Fruit fly (Drosophila melanogaster) whole organism, embryonic: Measurements from ENCODE around the gene ClC-c.
A peak's percentile ranks its signal among the peaks of the same experiment; 100 is the strongest.

Experiments used
- Antp ChIP-seq: fragments of 200-800 bp; sonication (Bioruptor generic); optimal IDR thresholded peaks from 3 replicates; lab custom pipeline; 2016; ENCODE audit warnings: missing biosample characterization, missing genetic modification characterization
- Awh ChIP-seq: fragments of 200-800 bp; sonication (Bioruptor generic); IDR thresholded peaks from 2 replicates; pipeline ENCODE4, ENCODE4 v1.3.6; 2022; ENCODE audit warnings: missing biosample characterization, missing genetic modification characterization
- CG1024 ChIP-seq: fragments of 200-800 bp; sonication (Bioruptor generic); IDR thresholded peaks from 2 replicates; pipeline ENCODE4 v1.3.6; 2022; ENCODE audit warnings: missing biosample characterization, missing genetic modification characterization
- CG12236 ChIP-seq: fragments of 200-800 bp; sonication (Bioruptor generic); optimal IDR thresholded peaks from 2 replicates; lab custom pipeline; 2016; ENCODE audit warnings: missing biosample characterization, missing genetic modification characterization
- CG12744 ChIP-seq: fragments of 200-800 bp; sonication (Bioruptor generic); optimal IDR thresholded peaks from 2 replicates; lab custom pipeline; 2016; ENCODE audit warnings: missing biosample characterization, missing genetic modification characterization
- CG13123 ChIP-seq: fragments of 200-800 bp; sonication (Bioruptor generic); optimal IDR thresholded peaks from 2 replicates; lab custom pipeline; 2016; ENCODE audit warnings: missing biosample characterization, missing genetic modification characterization
- CG13424 ChIP-seq: fragments of 200-800 bp; sonication (Bioruptor generic); optimal IDR thresholded peaks from 2 replicates; lab custom pipeline; 2019; ENCODE audit warnings: missing biosample characterization, mild to moderate bottlenecking, missing genetic modification characterization, moderate library complexity
- CG15514 ChIP-seq: fragments of 200-800 bp; sonication (Bioruptor generic); optimal IDR thresholded peaks from 3 replicates; lab custom pipeline; 2017; ENCODE audit warnings: missing biosample characterization, missing genetic modification characterization, mild to moderate bottlenecking, moderate library complexity, missing genetic modification reagents
- CG16779 ChIP-seq: fragments of 200-800 bp; sonication (Bioruptor generic); IDR thresholded peaks from 2 replicates; pipeline ENCODE4 v1.3.6; 2022; ENCODE audit warnings: missing biosample characterization, missing genetic modification characterization
- CG17385 ChIP-seq: fragments of 200-800 bp; sonication (Bioruptor generic); optimal IDR thresholded peaks from 3 replicates; lab custom pipeline; 2018; ENCODE audit warnings: missing biosample characterization, mild to moderate bottlenecking, missing genetic modification characterization
- CG17829 ChIP-seq: fragments of 200-800 bp; optimal IDR thresholded peaks from 2 replicates; lab custom pipeline; 2019; ENCODE audit warnings: missing biosample characterization, mild to moderate bottlenecking, missing genetic modification characterization, moderate library complexity
- CG18599 ChIP-seq: fragments of 200-800 bp; sonication (Bioruptor generic); optimal IDR thresholded peaks from 3 replicates; lab custom pipeline; 2017; ENCODE audit warnings: missing biosample characterization, missing genetic modification characterization, mild to moderate bottlenecking, moderate library complexity, missing genetic modification reagents
- CG18764 ChIP-seq: fragments of 200-800 bp; sonication (Bioruptor generic); optimal IDR thresholded peaks from 3 replicates; lab custom pipeline; 2016; ENCODE audit warnings: missing biosample characterization, missing genetic modification characterization
- CG30403 ChIP-seq: fragments of 200-800 bp; sonication (Bioruptor generic); optimal IDR thresholded peaks from 3 replicates; lab custom pipeline; 2016; ENCODE audit warnings: missing biosample characterization, missing genetic modification characterization
- CG30431 ChIP-seq: fragments of 200-800 bp; sonication (Bioruptor generic); optimal IDR thresholded peaks from 2 replicates; lab custom pipeline; 2017; ENCODE audit warnings: missing biosample characterization, missing genetic modification characterization
- CG31224 ChIP-seq: fragments of 200-800 bp; sonication (Bioruptor generic); IDR thresholded peaks from 2 replicates; pipeline ENCODE4 v1.3.6; 2022; ENCODE audit warnings: missing biosample characterization, missing genetic modification characterization
- CG32532 ChIP-seq: fragments of 200-800 bp; sonication (Bioruptor generic); IDR thresholded peaks from 2 replicates; pipeline ENCODE4 v1.3.6; 2022; ENCODE audit warnings: missing biosample characterization, missing genetic modification characterization
- CG4360 ChIP-seq: fragments of 200-800 bp; sonication (Bioruptor generic); IDR thresholded peaks from 2 replicates; pipeline ENCODE4 v1.3.6; 2022; ENCODE audit warnings: missing biosample characterization, missing genetic modification characterization
- CG7372 ChIP-seq: fragments of 200-800 bp; sonication (Bioruptor generic); IDR thresholded peaks from 2 replicates; pipeline ENCODE4 v1.3.6; 2022; ENCODE audit warnings: missing biosample characterization, missing genetic modification characterization
- CG7786 ChIP-seq: fragments of 200-800 bp; sonication (Bioruptor generic); optimal IDR thresholded peaks from 2 replicates; lab custom pipeline; 2016; ENCODE audit warnings: missing biosample characterization, missing genetic modification characterization
- CG7928 ChIP-seq: fragments of 200-800 bp; sonication (Bioruptor generic); optimal IDR thresholded peaks from 2 replicates; lab custom pipeline; 2017; ENCODE audit warnings: missing biosample characterization, mild to moderate bottlenecking, missing genetic modification characterization
- CG7987 ChIP-seq: fragments of 200-800 bp; sonication (Bioruptor generic); optimal IDR thresholded peaks from 2 replicates; lab custom pipeline; 2018; ENCODE audit warnings: missing biosample characterization, mild to moderate bottlenecking, missing genetic modification characterization, moderate library complexity
- CG8281 ChIP-seq: fragments of 200-800 bp; sonication (Bioruptor generic); optimal IDR thresholded peaks from 2 replicates; lab custom pipeline; 2018; ENCODE audit warnings: missing biosample characterization, mild to moderate bottlenecking, missing genetic modification characterization, moderate library complexity
- CG8359 ChIP-seq: fragments of 200-800 bp; sonication (Bioruptor generic); optimal IDR thresholded peaks from 2 replicates; lab custom pipeline; 2017; ENCODE audit warnings: missing biosample characterization, mild to moderate bottlenecking, missing genetic modification characterization, borderline replicate concordance
- CG9817 ChIP-seq: fragments of 200-800 bp; sonication (Bioruptor generic); optimal IDR thresholded peaks from 2 replicates; lab custom pipeline; 2018; ENCODE audit warnings: missing biosample characterization, mild to moderate bottlenecking, missing genetic modification characterization, moderate library complexity
- D19B ChIP-seq: fragments of 200-800 bp; sonication (Bioruptor generic); optimal IDR thresholded peaks from 2 replicates; lab custom pipeline; 2017; ENCODE audit warnings: missing biosample characterization, mild to moderate bottlenecking, missing genetic modification characterization
- E2f1 ChIP-seq: fragments of 200-800 bp; sonication (Bioruptor generic); IDR thresholded peaks from 2 replicates; pipeline ENCODE4 v1.3.6; 2022; ENCODE audit warnings: missing biosample characterization, missing genetic modification characterization
- Fer1 ChIP-seq: fragments of 200-800 bp; sonication (Bioruptor generic); optimal IDR thresholded peaks from 2 replicates; lab custom pipeline; 2017; ENCODE audit warnings: missing biosample characterization, mild to moderate bottlenecking, missing genetic modification characterization
- HmgZ ChIP-seq: fragments of 200-800 bp; sonication (Bioruptor generic); optimal IDR thresholded peaks from 2 replicates; lab custom pipeline; 2018; ENCODE audit warnings: missing biosample characterization, mild to moderate bottlenecking, missing genetic modification characterization
- NFAT ChIP-seq: fragments of 200-800 bp; sonication (Bioruptor generic); IDR thresholded peaks from 2 replicates; pipeline ENCODE4 v1.3.6; 2022; ENCODE audit warnings: missing biosample characterization, missing genetic modification characterization
- Opbp ChIP-seq: fragments of 200-800 bp; sonication (Bioruptor generic); IDR thresholded peaks from 3 replicates; pipeline ENCODE4 v1.3.6; 2022; ENCODE audit warnings: missing biosample characterization, missing genetic modification characterization; ENCODE audit not compliant: partially characterized antibody
- Ravus ChIP-seq: fragments of 200-800 bp; sonication (Bioruptor generic); IDR thresholded peaks from 2 replicates; pipeline ENCODE4 v1.3.6; 2022; ENCODE audit warnings: missing biosample characterization, missing genetic modification characterization
- Sox102F ChIP-seq: fragments of 200-800 bp; sonication (Bioruptor generic); optimal IDR thresholded peaks from 2 replicates; lab custom pipeline; 2018; ENCODE audit warnings: missing biosample characterization, mild to moderate bottlenecking, missing genetic modification characterization, moderate library complexity
- Xrp1 ChIP-seq: fragments of 200-800 bp; sonication (Bioruptor generic); IDR thresholded peaks from 2 replicates; pipeline ENCODE4 v1.3.6; 2022; ENCODE audit warnings: missing biosample characterization, missing genetic modification characterization
- YL-1 ChIP-seq: fragments of 200-800 bp; sonication (Bioruptor generic); optimal IDR thresholded peaks from 3 replicates; lab custom pipeline; 2017; ENCODE audit warnings: missing biosample characterization, mild to moderate bottlenecking, missing genetic modification characterization
- aop ChIP-seq: fragments of 200-800 bp; sonication (Bioruptor generic); IDR thresholded peaks from 2 replicates; pipeline ENCODE4 v1.3.6; 2022; ENCODE audit warnings: missing biosample characterization, missing genetic modification characterization
- ato ChIP-seq: fragments of 200-800 bp; sonication (Bioruptor generic); IDR thresholded peaks from 2 replicates; pipeline ENCODE4 v1.3.6; 2022; ENCODE audit warnings: missing biosample characterization, missing genetic modification characterization; ENCODE audit not compliant: partially characterized antibody
- cas ChIP-seq: fragments of 200-800 bp; sonication (Bioruptor generic); IDR thresholded peaks from 2 replicates; pipeline ENCODE4 v1.3.6; 2022; ENCODE audit warnings: missing biosample characterization, missing genetic modification characterization
- danr ChIP-seq: fragments of 200-800 bp; sonication (Bioruptor generic); IDR thresholded peaks from 2 replicates; pipeline ENCODE4 v1.3.6; 2022; ENCODE audit warnings: missing biosample characterization, missing genetic modification characterization
- eyg ChIP-seq: fragments of 200-800 bp; sonication (Bioruptor generic); optimal IDR thresholded peaks from 3 replicates; lab custom pipeline; 2016; ENCODE audit warnings: missing biosample characterization, missing genetic modification characterization
- gsb ChIP-seq: fragments of 200-800 bp; sonication (Bioruptor generic); IDR thresholded peaks from 2 replicates; pipeline ENCODE4 v1.3.6; 2022; ENCODE audit warnings: missing biosample characterization, missing genetic modification characterization
- hbn ChIP-seq: fragments of 200-800 bp; sonication (Bioruptor generic); IDR thresholded peaks from 2 replicates; pipeline ENCODE4 v1.3.6; 2022; ENCODE audit warnings: missing biosample characterization, missing genetic modification characterization; ENCODE audit not compliant: partially characterized antibody
- her ChIP-seq: fragments of 200-800 bp; sonication (Bioruptor generic); optimal IDR thresholded peaks from 2 replicates; lab custom pipeline; 2016; ENCODE audit warnings: missing biosample characterization, missing genetic modification characterization
- onecut ChIP-seq: fragments of 200-800 bp; sonication (Bioruptor generic); IDR thresholded peaks from 2 replicates; pipeline ENCODE4 v1.3.6; 2022; ENCODE audit warnings: missing biosample characterization, missing genetic modification characterization
- pfk ChIP-seq: fragments of 200-800 bp; sonication (Bioruptor generic); optimal IDR thresholded peaks from 2 replicates; lab custom pipeline; 2018; ENCODE audit warnings: missing biosample characterization, mild to moderate bottlenecking, missing genetic modification characterization, moderate library complexity
- pzg ChIP-seq: fragments of 200-800 bp; sonication (Bioruptor generic); optimal IDR thresholded peaks from 3 replicates; lab custom pipeline; 2018; ENCODE audit warnings: missing biosample characterization, mild to moderate bottlenecking, missing genetic modification characterization, moderate library complexity
- ro ChIP-seq: fragments of 200-800 bp; sonication (Bioruptor generic); IDR thresholded peaks from 2 replicates; pipeline ENCODE4 v1.3.6; 2022; ENCODE audit warnings: missing biosample characterization, missing genetic modification characterization
- sna ChIP-seq: fragments of 200-800 bp; sonication (Bioruptor generic); IDR thresholded peaks from 2 replicates; pipeline ENCODE4 v1.3.6; 2022; ENCODE audit warnings: missing biosample characterization, missing genetic modification characterization; ENCODE audit not compliant: partially characterized antibody
- tap ChIP-seq: fragments of 200-800 bp; optimal IDR thresholded peaks from 3 replicates; lab custom pipeline; 2019; ENCODE audit warnings: missing biosample characterization, mild to moderate bottlenecking, missing genetic modification characterization, moderate library complexity
- tup ChIP-seq: fragments of 200-800 bp; sonication (Bioruptor generic); optimal IDR thresholded peaks from 2 replicates; lab custom pipeline; 2016; ENCODE audit warnings: missing biosample characterization, mild to moderate bottlenecking, missing genetic modification characterization, moderate library complexity

Gene ClC-c

DNA sequence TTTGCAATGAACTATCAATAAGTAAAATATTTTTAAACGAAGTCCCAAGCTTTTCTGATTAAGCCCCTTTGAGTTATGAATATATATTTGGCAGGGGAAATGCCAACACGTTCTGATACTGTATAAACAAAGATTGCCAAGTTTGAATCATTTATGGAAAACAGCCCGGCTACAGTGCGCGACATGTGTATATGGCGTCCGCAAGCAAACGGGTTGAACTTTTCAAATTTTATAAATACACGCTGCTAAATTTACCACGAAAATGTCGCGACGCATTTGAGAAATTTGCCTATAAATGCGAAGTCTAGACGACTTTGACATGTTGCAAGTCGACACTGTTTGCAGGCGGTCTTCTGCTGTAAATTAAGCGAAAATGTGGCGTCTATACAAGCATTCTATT lies 42.2 kb upstream of the ClC-c start (continued):
- TF ChIP-seq CG13123 (GFP tag; lab: Kevin White, UChicago) (no peak), CG7372 (GFP tag; lab: Robert Waterston, UW) (0 out of 2 replicates have a peak, but pooled peaks have one; percentile 38), gsb (GFP tag; lab: Robert Waterston, UW) (peak; percentile 58), Sox102F (peak; percentile 31), CG15514 (GFP tag; lab: Kevin White, UChicago) (peak; percentile 55), CG12744 (GFP tag; lab: Kevin White, UChicago) (peak; percentile 42), CG12236 (GFP tag; lab: Kevin White, UChicago) (no peak), CG31224 (GFP tag; lab: Robert Waterston, UW) (0 out of 2 replicates have a peak, but pooled peaks have one; percentile 30), CG4360 (GFP tag; lab: Robert Waterston, UW) (no peak), onecut (GFP tag; lab: Robert Waterston, UW) (0 out of 2 replicates have a peak, but pooled peaks have one; percentile 28), pfk (no peak), CG30403 (GFP tag; lab: Kevin White, UChicago) (peak; percentile 46), danr (GFP tag; lab: Robert Waterston, UW) (peak; percentile 9; the same call in 1 of the 2 replicates), Fer1 (GFP tag; lab: Kevin White, UChicago) (peak; percentile 52), Antp (peak; percentile 27), HmgZ (peak; percentile 29), CG32532 (GFP tag; lab: Robert Waterston, UW) (peak; percentile 78), CG8359 (no peak), CG30431 (GFP tag; lab: Kevin White, UChicago) (peak; percentile 20), D19B (peak; percentile 47), CG18599 (GFP tag; lab: Kevin White, UChicago) (peak; percentile 74), tap (tag; lab: Kevin White, UChicago) (peak; percentile 7), ato (GFP tag; lab: Robert Waterston, UW) (no peak), Opbp (GFP tag; lab: Robert Waterston, UW) (no peak), CG8281 (tag; lab: Kevin White, UChicago) (no peak), pzg (GFP tag; lab: Kevin White, UChicago) (no peak), CG9817 (peak; percentile 43), NFAT (GFP tag; lab: Robert Waterston, UW) (0 out of 2 replicates have a peak, but pooled peaks have one; percentile 45), CG7928 (GFP tag; lab: Kevin White, UChicago) (no peak), hbn (GFP tag; lab: Robert Waterston, UW) (no peak), YL-1 (GFP tag; lab: Kevin White, UChicago) (no peak), CG16779 (0 out of 2 replicates have a peak, but pooled peaks have one; percentile 54), Xrp1 (GFP tag; lab: Robert Waterston, UW) (peak; percentile 60), CG1024 (GFP tag; lab: Robert Waterston, UW) (no peak), cas (GFP tag; lab: Robert Waterston, UW) (peak; percentile 17; the same call in 1 of the 2 replicates), aop (no peak), CG7786 (peak; percentile 66), eyg (GFP tag; lab: Kevin White, UChicago) (peak; percentile 43), Ravus (GFP tag; lab: Robert Waterston, UW) (no peak; the same call in 1 of the 2 replicates), CG18764 (GFP tag; lab: Kevin White, UChicago) (no peak), E2f1 (GFP tag; lab: Robert Waterston, UW) (peak; percentile 51; the same call in 1 of the 2 replicates), CG13424 (peak; percentile 60), tup (GFP tag; lab: Kevin White, UChicago) (no peak), ro (no peak), CG7987 (GFP tag; lab: Kevin White, UChicago) (peak; percentile 11), CG17829 (tag; lab: Kevin White, UChicago) (peak; percentile 16), Awh (GFP tag; lab: Robert Waterston, UW) (0 out of 2 replicates have a peak, but pooled peaks have one; percentile 28), sna (no peak), CG17385 (peak; percentile 20), her (peak; percentile 17)
